Fruit fly (Drosophila melanogaster) whole organism, embryonic: Measurements from ENCODE around the gene CG34427.

Source experiments
- Adf1 ChIP-seq: fragments of 200-800 bp; sonication (Bioruptor generic); IDR thresholded peaks from 2 replicates; pipeline ENCODE4 v1.3.6; 2022; ENCODE audit warnings: missing biosample characterization, missing genetic modification characterization
- CG10654 ChIP-seq: fragments of 200-800 bp; sonication (Bioruptor generic); optimal IDR thresholded peaks from 2 replicates; lab custom pipeline; 2016; ENCODE audit warnings: missing biosample characterization, missing genetic modification characterization
- CG11247 ChIP-seq: fragments of 200-800 bp; sonication (Bioruptor generic); IDR thresholded peaks from 2 replicates; pipeline ENCODE4 v1.3.6; 2022; ENCODE audit warnings: missing biosample characterization, missing genetic modification characterization
- CG11695 ChIP-seq: fragments of 200-800 bp; sonication (Bioruptor generic); IDR thresholded peaks from 3 replicates; pipeline ENCODE4 v1.3.6; 2022; ENCODE audit warnings: missing biosample characterization, missing genetic modification characterization
- CG14860 ChIP-seq: fragments of 200-800 bp; sonication (Bioruptor generic); IDR thresholded peaks from 3 replicates; pipeline ENCODE4 v1.3.6; 2022; ENCODE audit warnings: missing biosample characterization, missing genetic modification characterization; ENCODE audit not compliant: partially characterized antibody
- CG15011 ChIP-seq: fragments of 200-800 bp; sonication (Bioruptor generic); optimal IDR thresholded peaks from 3 replicates; lab custom pipeline; 2018; ENCODE audit warnings: missing biosample characterization, mild to moderate bottlenecking, missing genetic modification characterization
- CG17361 ChIP-seq: fragments of 200-800 bp; sonication (Bioruptor generic); IDR thresholded peaks from 3 replicates; pipeline ENCODE4 v1.3.6; 2022; ENCODE audit warnings: missing biosample characterization, missing genetic modification characterization
- CG17568 ChIP-seq: fragments of 200-800 bp; sonication (Bioruptor generic); optimal IDR thresholded peaks from 2 replicates; lab custom pipeline; 2018; ENCODE audit warnings: missing biosample characterization, mild to moderate bottlenecking, missing genetic modification characterization, moderate library complexity
- CG17612 ChIP-seq: fragments of 200-800 bp; sonication (Bioruptor generic); IDR thresholded peaks from 2 replicates; pipeline ENCODE4 v1.3.6; 2022; ENCODE audit warnings: missing biosample characterization, missing genetic modification characterization
- CG32767 ChIP-seq: fragments of 200-800 bp; sonication (Bioruptor generic); IDR thresholded peaks from 2 replicates; pipeline ENCODE4 v1.3.6; 2022; ENCODE audit warnings: missing biosample characterization, missing genetic modification characterization
- CG3847 ChIP-seq: fragments of 200-800 bp; sonication (Bioruptor generic); IDR thresholded peaks from 2 replicates; pipeline ENCODE4 v1.3.6; 2022; ENCODE audit warnings: missing biosample characterization, missing genetic modification characterization
- CG4730 ChIP-seq: fragments of 200-800 bp; sonication (Bioruptor generic); IDR thresholded peaks from 2 replicates; pipeline ENCODE4 v1.3.6; 2022; ENCODE audit warnings: missing biosample characterization, missing genetic modification characterization
- CoRest ChIP-seq: fragments of 200-800 bp; sonication (Bioruptor generic); optimal IDR thresholded peaks from 3 replicates; lab custom pipeline; 2018; ENCODE audit warnings: missing biosample characterization, mild to moderate bottlenecking, missing genetic modification characterization, moderate library complexity
- D19A ChIP-seq: fragments of 200-800 bp; optimal IDR thresholded peaks from 3 replicates; lab custom pipeline; 2019; ENCODE audit warnings: missing biosample characterization, mild to moderate bottlenecking, missing genetic modification characterization, moderate library complexity
- Deaf1 ChIP-seq: fragments of 200-800 bp; optimal IDR thresholded peaks from 3 replicates; lab custom pipeline; 2019; ENCODE audit warnings: missing biosample characterization, mild to moderate bottlenecking, missing genetic modification characterization, moderate library complexity
- Doc3 ChIP-seq: fragments of 200-800 bp; sonication (Bioruptor generic); IDR thresholded peaks from 3 replicates; pipeline ENCODE4 v1.3.6; 2022; ENCODE audit warnings: missing biosample characterization, missing genetic modification characterization; ENCODE audit not compliant: partially characterized antibody
- Eip74EF ChIP-seq, 2 experiments: fragments of 200-800 bp in 1 of 2; fragments of >200 bp in 1 of 2; sonication (Bioruptor generic) in 1 of 2; optimal IDR thresholded peaks; 2 replicates each; lab custom pipeline; 2017 to 2019; ENCODE audit warnings: missing biosample characterization in 2 of 2, missing genetic modification characterization in 2 of 2, mild to moderate bottlenecking in 1 of 2, moderate library complexity in 1 of 2
- HHEX ChIP-seq: fragments of 200-800 bp; sonication (Bioruptor generic); optimal IDR thresholded peaks from 3 replicates; lab custom pipeline; 2017; ENCODE audit warnings: missing biosample characterization, mild to moderate bottlenecking, missing genetic modification characterization, missing genetic modification reagents
- Lhr ChIP-seq: fragments of 200-800 bp; sonication (Bioruptor generic); optimal IDR thresholded peaks from 3 replicates; lab custom pipeline; 2017; ENCODE audit warnings: mild to moderate bottlenecking, missing biosample characterization, missing genetic modification reagents, missing genetic modification characterization
- Oaz ChIP-seq: fragments of 200-800 bp; sonication (Bioruptor generic); IDR thresholded peaks from 2 replicates; pipeline ENCODE4 v1.3.6; 2022; ENCODE audit warnings: missing biosample characterization, missing genetic modification characterization
- Rfx ChIP-seq: fragments of 200-800 bp; sonication (Bioruptor generic); IDR thresholded peaks from 2 replicates; pipeline ENCODE4 v1.3.6; 2022; ENCODE audit warnings: missing biosample characterization, missing genetic modification characterization
- Sox102F ChIP-seq: fragments of 200-800 bp; sonication (Bioruptor generic); optimal IDR thresholded peaks from 2 replicates; lab custom pipeline; 2018; ENCODE audit warnings: missing biosample characterization, mild to moderate bottlenecking, missing genetic modification characterization, moderate library complexity
- Tbp ChIP-seq: fragments of >200 bp; optimal IDR thresholded peaks from 2 replicates; lab custom pipeline; 2018; ENCODE audit warnings: missing biosample characterization, missing genetic modification characterization
- YL-1 ChIP-seq: fragments of 200-800 bp; sonication (Bioruptor generic); optimal IDR thresholded peaks from 3 replicates; lab custom pipeline; 2017; ENCODE audit warnings: missing biosample characterization, mild to moderate bottlenecking, missing genetic modification characterization
- ap ChIP-seq: fragments of 200-800 bp; sonication (Bioruptor generic); IDR thresholded peaks from 2 replicates; pipeline ENCODE4 v1.3.6; 2022; ENCODE audit warnings: missing biosample characterization, missing genetic modification characterization
- ara ChIP-seq: fragments of 200-800 bp; sonication (Bioruptor generic); IDR thresholded peaks from 2 replicates; pipeline ENCODE4 v1.3.6; 2022; ENCODE audit warnings: missing biosample characterization, missing genetic modification characterization
- cg ChIP-seq: fragments of 200-800 bp; sonication (Bioruptor generic); optimal IDR thresholded peaks from 3 replicates; lab custom pipeline; 2019; ENCODE audit warnings: missing biosample characterization, mild to moderate bottlenecking, missing genetic modification characterization, moderate library complexity
- chinmo ChIP-seq: fragments of 200-800 bp; sonication (Bioruptor generic); IDR thresholded peaks from 4 replicates; pipeline ENCODE4 v1.3.6; 2022; ENCODE audit warnings: missing biosample characterization, missing genetic modification characterization; ENCODE audit not compliant: partially characterized antibody
- dimm ChIP-seq: fragments of 200-800 bp; sonication (Bioruptor generic); IDR thresholded peaks from 2 replicates; pipeline ENCODE4 v1.3.6; 2022; ENCODE audit warnings: missing biosample characterization, missing genetic modification characterization
- dysf ChIP-seq: fragments of 200-800 bp; sonication (Bioruptor generic); IDR thresholded peaks from 3 replicates; pipeline ENCODE4 v1.3.6; 2022; ENCODE audit warnings: missing biosample characterization, missing genetic modification characterization
- ewg ChIP-seq: fragments of 200-800 bp; sonication (Bioruptor generic); optimal IDR thresholded peaks from 3 replicates; lab custom pipeline; 2017; ENCODE audit warnings: mild to moderate bottlenecking, missing biosample characterization, missing genetic modification reagents, missing genetic modification characterization
- exex ChIP-seq: fragments of 200-800 bp; sonication (Bioruptor generic); optimal IDR thresholded peaks from 4 replicates; lab custom pipeline; 2018; ENCODE audit warnings: missing biosample characterization, mild to moderate bottlenecking, missing genetic modification characterization, moderate library complexity
- fd3F ChIP-seq: fragments of 200-800 bp; sonication (Bioruptor generic); optimal IDR thresholded peaks from 2 replicates; lab custom pipeline; 2018; ENCODE audit warnings: missing biosample characterization, mild to moderate bottlenecking, missing genetic modification characterization, moderate library complexity
- knrl ChIP-seq: fragments of 200-800 bp; sonication (Bioruptor generic); IDR thresholded peaks from 3 replicates; pipeline ENCODE4 v1.3.6; 2022; ENCODE audit warnings: missing biosample characterization, missing genetic modification characterization; ENCODE audit not compliant: partially characterized antibody
- lab ChIP-seq: fragments of 200-800 bp; sonication (Bioruptor generic); optimal IDR thresholded peaks from 3 replicates; lab custom pipeline; 2017; ENCODE audit warnings: missing biosample characterization, missing genetic modification characterization, mild to moderate bottlenecking, moderate library complexity, missing genetic modification reagents
- nau ChIP-seq: fragments of 200-800 bp; sonication (Bioruptor generic); optimal IDR thresholded peaks from 3 replicates; lab custom pipeline; 2017; ENCODE audit warnings: missing biosample characterization, mild to moderate bottlenecking, missing genetic modification characterization, missing genetic modification reagents
- org-1 ChIP-seq: fragments of 200-800 bp; sonication (Bioruptor generic); optimal IDR thresholded peaks from 2 replicates; lab custom pipeline; 2017; ENCODE audit warnings: missing biosample characterization, missing genetic modification characterization
- pb ChIP-seq: fragments of 200-800 bp; sonication (Bioruptor generic); optimal IDR thresholded peaks from 3 replicates; lab custom pipeline; 2016; ENCODE audit warnings: missing biosample characterization, missing genetic modification characterization
- peb ChIP-seq: fragments of 200-800 bp; sonication (Bioruptor generic); IDR thresholded peaks from 2 replicates; pipeline ENCODE4 v1.3.6; 2022; ENCODE audit warnings: missing biosample characterization, missing genetic modification characterization
- phol ChIP-seq: fragments of 200-800 bp; sonication (Bioruptor generic); optimal IDR thresholded peaks from 3 replicates; lab custom pipeline; 2018; ENCODE audit warnings: missing biosample characterization, mild to moderate bottlenecking, missing genetic modification characterization, moderate library complexity
- prd ChIP-seq, 3 experiments: fragments of >200 bp in 2 of 3; fragments of 200-800 bp in 1 of 3; sonication (Bioruptor generic) in 1 of 3; optimal IDR thresholded peaks in 2 of 3; IDR thresholded peaks in 1 of 3; 2 replicates in 2 of 3; 3 replicates in 1 of 3; pipeline versions ENCODE4 v1.3.6 to Lab custom; 2017 to 2022; ENCODE audit warnings: missing biosample characterization in 1 of 3, missing genetic modification characterization in 1 of 3
- salm ChIP-seq: fragments of 200-800 bp; sonication (Bioruptor generic); optimal IDR thresholded peaks from 2 replicates; lab custom pipeline; 2018; ENCODE audit warnings: missing biosample characterization, mild to moderate bottlenecking, missing genetic modification characterization
- schlank ChIP-seq: fragments of 200-800 bp; sonication (Bioruptor generic); optimal IDR thresholded peaks from 2 replicates; lab custom pipeline; 2018; ENCODE audit warnings: missing biosample characterization, mild to moderate bottlenecking, missing genetic modification characterization
- sens-2 ChIP-seq: fragments of 200-800 bp; sonication (Bioruptor generic); IDR thresholded peaks from 2 replicates; pipeline ENCODE4 v1.3.6; 2022; ENCODE audit warnings: missing biosample characterization, missing genetic modification characterization
- sob ChIP-seq: fragments of 200-800 bp; sonication (Bioruptor generic); IDR thresholded peaks from 2 replicates; pipeline ENCODE4 v1.3.6; 2022; ENCODE audit warnings: missing biosample characterization, missing genetic modification characterization
- tin ChIP-seq: fragments of 200-800 bp; sonication (Bioruptor generic); optimal IDR thresholded peaks from 3 replicates; lab custom pipeline; 2016; ENCODE audit warnings: missing biosample characterization, missing genetic modification characterization
- trem ChIP-seq: fragments of 200-800 bp; optimal IDR thresholded peaks from 3 replicates; lab custom pipeline; 2019; ENCODE audit warnings: missing biosample characterization, mild to moderate bottlenecking, missing genetic modification characterization, moderate library complexity
- wor ChIP-seq: fragments of 200-800 bp; sonication (Bioruptor generic); IDR thresholded peaks from 2 replicates; pipeline ENCODE4 v1.3.6; 2022; ENCODE audit warnings: missing biosample characterization, missing genetic modification characterization

CG34427 gene

dm6 chr3L:8827133-8827867 lies 22.7 kb downstream of the CG34427 start, which contains the start of gene dally (continued):
- TF ChIP-seq Doc3 (GFP tag; lab: Robert Waterston, UW) (no peak), dysf (no peak), Sox102F (GFP tag; lab: Kevin White, UChicago) (no peak), pb (peak; percentile 21), peb (GFP tag; lab: Robert Waterston, UW) (0 out of 2 replicates have a peak, but pooled peaks have one; percentile 26), phol (tag; lab: Kevin White, UChicago) (no peak), Adf1 (peak; percentile 35; the same call in 1 of the 2 replicates), exex (tag; lab: Kevin White, UChicago) (no peak), org-1 (no peak), Rfx (GFP tag; lab: Robert Waterston, UW) (peak; percentile 55), CG15011 (no peak), ewg (GFP tag; lab: Kevin White, UChicago) (no peak), CG17612 (GFP tag; lab: Robert Waterston, UW) (no peak), CG14860 (GFP tag; lab: Robert Waterston, UW) (0 out of 3 replicates have a peak, but pooled peaks have one; percentile 30), schlank (tag; lab: Kevin White, UChicago) (no peak), fd3F (GFP tag; lab: Kevin White, UChicago) (no peak), nau (GFP tag; lab: Kevin White, UChicago) (peak; percentile 30), CG11247 (peak; percentile 36; the same call in 1 of the 2 replicates), trem (tag; lab: Kevin White, UChicago) (peak; percentile 8), CG17568 (GFP tag; lab: Kevin White, UChicago) (no peak), CG17361 (GFP tag; lab: Robert Waterston, UW) (no peak), D19A (peak; percentile 11), dimm (no peak), CG11695 (GFP tag; lab: Robert Waterston, UW) (peak; percentile 36; the same call in 1 of the 3 replicates), ara (GFP tag; lab: Robert Waterston, UW) (no peak), CG3847 (GFP tag; lab: Robert Waterston, UW) (no peak), HHEX (peak; percentile 42), YL-1 (GFP tag; lab: Kevin White, UChicago) (no peak), Deaf1 (tag; lab: Kevin White, UChicago) (peak; percentile 100), sob (GFP tag; lab: Robert Waterston, UW) (peak; percentile 40; the same call in 1 of the 2 replicates), Tbp (no peak), salm (tag; lab: Kevin White, UChicago) (peak; percentile 25), Oaz (GFP tag; lab: Robert Waterston, UW) (no peak), cg (GFP tag; lab: Kevin White, UChicago) (no peak), ap (0 out of 2 replicates have a peak, but pooled peaks have one; percentile 6), knrl (GFP tag; lab: Robert Waterston, UW) (peak; percentile 48; the same call in 1 of the 3 replicates), lab (GFP tag; lab: Kevin White, UChicago) (peak; percentile 46), sens-2 (peak; percentile 46), CoRest (tag; lab: Kevin White, UChicago) (peak; percentile 14), CG10654 (GFP tag; lab: Kevin White, UChicago) (no peak), prd (optimal IDR thresholded peaks at IDR 0.05; lab: Kevin White, UChicago) (no peak), prd (GFP tag; IDR thresholded peaks at IDR 0.05; lab: Robert Waterston, UW) (no peak), CG4730 (GFP tag; lab: Robert Waterston, UW) (no peak), CG32767 (no peak), Eip74EF (GFP tag; optimal IDR thresholded peaks at IDR 0.05; lab: Kevin White, UChicago) (peak in 1 of 2 experiments; percentile 15), wor (GFP tag; lab: Robert Waterston, UW) (no peak), Lhr (no peak), chinmo (peak; percentile 88), tin (GFP tag; lab: Kevin White, UChicago) (peak; percentile 13)
